Fruit fly (Drosophila melanogaster): Measurements from ENCODE around the gene Rim.

Rim gene

dm6 chr3R:17941086-17941485 is 24.7 kb upstream of the Rim start (continued):
- TF ChIP-seq H2.0 (GFP tag; IDR thresholded peaks at IDR 0.05) = peak; percentile 21; the same call in 1 of the 2 replicates
- no peak for TF ChIP-seq CG9797 (GFP tag; optimal IDR thresholded peaks at IDR 0.05)
- TF ChIP-seq onecut (GFP tag; IDR thresholded peaks at IDR 0.05) = peak; percentile 75
- peak; percentile 27 for TF ChIP-seq CG31388 (GFP tag; optimal IDR thresholded peaks at IDR 0.05)
- peak; percentile 67 for TF ChIP-seq CG18476 (GFP tag; optimal IDR thresholded peaks at IDR 0.05)
- TF ChIP-seq Max (GFP tag; optimal IDR thresholded peaks at IDR 0.05) = peak; percentile 44
- TF ChIP-seq CG2202 (tag; optimal IDR thresholded peaks at IDR 0.05) = peak; percentile 74
- no peak for TF ChIP-seq shn (GFP tag; optimal IDR thresholded peaks at IDR 0.05)
- TF ChIP-seq bcd (GFP tag; optimal IDR thresholded peaks at IDR 0.05) = peak; percentile 58
- TF ChIP-seq CG10565 (GFP tag; optimal IDR thresholded peaks at IDR 0.05) = no peak
- TF ChIP-seq CG9609 (GFP tag; optimal IDR thresholded peaks at IDR 0.05) = no peak
- TF ChIP-seq nerfin-1 (tag; optimal IDR thresholded peaks at IDR 0.05) = peak; percentile 57
- no peak for TF ChIP-seq h (optimal IDR thresholded peaks at IDR 0.05)
- peak; percentile 57 for TF ChIP-seq Rx (GFP tag; IDR thresholded peaks at IDR 0.05)
- no peak for TF ChIP-seq Dll (GFP tag; IDR thresholded peaks at IDR 0.05; ENCODE audit: partially characterized antibody)
- no peak for TF ChIP-seq wdn (GFP tag; IDR thresholded peaks at IDR 0.05)
- TF ChIP-seq Dfd (GFP tag; optimal IDR thresholded peaks at IDR 0.05) = no peak
- TF ChIP-seq CG12391 (tag; optimal IDR thresholded peaks at IDR 0.05) = peak; percentile 83
- peak; percentile 100 for TF ChIP-seq ac (GFP tag; optimal IDR thresholded peaks at IDR 0.05)
- no peak for TF ChIP-seq pfk (GFP tag; optimal IDR thresholded peaks at IDR 0.05)
- peak; percentile 18 for TF ChIP-seq CG10147 (GFP tag; optimal IDR thresholded peaks at IDR 0.05)
- TF ChIP-seq crp (GFP tag; optimal IDR thresholded peaks at IDR 0.05) = peak in 1 of 2 experiments; percentile 13
- peak; percentile 73 for TF ChIP-seq CG8924 (tag; optimal IDR thresholded peaks at IDR 0.05)
- no peak for TF ChIP-seq CG14667 (GFP tag; IDR thresholded peaks at IDR 0.05)
- no peak for TF ChIP-seq unc-4 (GFP tag; IDR thresholded peaks at IDR 0.05; ENCODE audit: partially characterized antibody)
- TF ChIP-seq rib (GFP tag; IDR thresholded peaks at IDR 0.05) = no peak
- TF ChIP-seq Myb (GFP tag; optimal IDR thresholded peaks at IDR 0.05) = no peak
- no peak for TF ChIP-seq CG16779 (GFP tag; IDR thresholded peaks at IDR 0.05)
- TF ChIP-seq pho (GFP tag; optimal IDR thresholded peaks at IDR 0.05) = no peak
- peak; percentile 40 for TF ChIP-seq Atf3 (GFP tag; optimal IDR thresholded peaks at IDR 0.05)
- TF ChIP-seq pros (GFP tag; optimal IDR thresholded peaks at IDR 0.05) = peak; percentile 28
- no peak for TF ChIP-seq CkIIα-i1 (GFP tag; IDR thresholded peaks at IDR 0.05)
- no peak for TF ChIP-seq CG12071 (GFP tag; optimal IDR thresholded peaks at IDR 0.05)
- TF ChIP-seq sima (GFP tag; optimal IDR thresholded peaks at IDR 0.05) = no peak
- TF ChIP-seq exex (tag; optimal IDR thresholded peaks at IDR 0.05) = no peak
- TF ChIP-seq CG1603 (tag; optimal IDR thresholded peaks at IDR 0.05) = peak; percentile 61
- TF ChIP-seq CG3407 (GFP tag; optimal IDR thresholded peaks at IDR 0.05) = peak; percentile 16
- TF ChIP-seq CG6689 (GFP tag; IDR thresholded peaks at IDR 0.05) = peak; percentile 76
- peak; percentile 84 for TF ChIP-seq CG10267 (tag; optimal IDR thresholded peaks at IDR 0.05)
- no peak for TF ChIP-seq abd-A (tag; optimal IDR thresholded peaks at IDR 0.05)
- peak; percentile 50 for TF ChIP-seq CG3065 (GFP tag; optimal IDR thresholded peaks at IDR 0.05)
- peak; percentile 40 for TF ChIP-seq psq (GFP tag; optimal IDR thresholded peaks at IDR 0.05)
- peak; percentile 23 for TF ChIP-seq Fer3 (tag; optimal IDR thresholded peaks at IDR 0.05)
- TF ChIP-seq cato (GFP tag; optimal IDR thresholded peaks at IDR 0.05; ENCODE audit: borderline replicate concordance) = peak; percentile 53
- no peak for TF ChIP-seq slou (GFP tag; optimal IDR thresholded peaks at IDR 0.05)
- TF ChIP-seq Neu2 (GFP tag; optimal IDR thresholded peaks at IDR 0.05; ENCODE audit: borderline replicate concordance) = peak; percentile 33
- TF ChIP-seq HHEX (GFP tag; optimal IDR thresholded peaks at IDR 0.05) = peak; percentile 21
- no peak for TF ChIP-seq Dek (tag; optimal IDR thresholded peaks at IDR 0.05)
- no peak for TF ChIP-seq CG14965 (GFP tag; optimal IDR thresholded peaks at IDR 0.05; ENCODE audit: borderline replicate concordance)
- peak in 1 of 2 experiments; percentile 34 for TF ChIP-seq eve (GFP tag; optimal IDR thresholded peaks at IDR 0.05)
- TF ChIP-seq CG15479 (GFP tag; optimal IDR thresholded peaks at IDR 0.05) = peak; percentile 68
